Fruit fly (Drosophila melanogaster) whole organism, embryonic: Measurements from ENCODE around the gene lark.

Experiments used
- Atf6 ChIP-seq: fragments of 200-800 bp; sonication (Bioruptor generic); IDR thresholded peaks from 2 replicates; pipeline ENCODE4 v1.3.6; 2022; ENCODE audit warnings: missing biosample characterization, missing genetic modification characterization
- B-H1 ChIP-seq: fragments of 200-800 bp; sonication (Bioruptor generic); IDR thresholded peaks from 3 replicates; pipeline ENCODE4 v1.3.6; 2022; ENCODE audit warnings: missing biosample characterization, missing genetic modification characterization
- Bgb ChIP-seq: fragments of 200-800 bp; sonication (Bioruptor generic); IDR thresholded peaks from 2 replicates; pipeline ENCODE4 v1.3.6; 2022; ENCODE audit warnings: missing biosample characterization, missing genetic modification characterization; ENCODE audit not compliant: partially characterized antibody
- CG10147 ChIP-seq: fragments of 200-800 bp; sonication (Bioruptor generic); optimal IDR thresholded peaks from 2 replicates; lab custom pipeline; 2019; ENCODE audit warnings: missing biosample characterization, mild to moderate bottlenecking, missing genetic modification characterization, moderate library complexity
- CG10209 ChIP-seq: fragments of 200-800 bp; sonication (Bioruptor generic); optimal IDR thresholded peaks from 3 replicates; lab custom pipeline; 2017; ENCODE audit warnings: missing biosample characterization, mild to moderate bottlenecking, missing genetic modification characterization, missing genetic modification reagents
- CG10565 ChIP-seq: fragments of 200-800 bp; sonication (Bioruptor generic); optimal IDR thresholded peaks from 3 replicates; lab custom pipeline; 2016; ENCODE audit warnings: missing biosample characterization, mild to moderate bottlenecking, missing genetic modification characterization
- CG11093 ChIP-seq: fragments of 200-800 bp; sonication (Bioruptor generic); IDR thresholded peaks from 3 replicates; pipeline ENCODE4 v1.3.6; 2022; ENCODE audit warnings: missing biosample characterization, missing genetic modification characterization
- CG12219 ChIP-seq: fragments of 200-800 bp; sonication (Bioruptor generic); optimal IDR thresholded peaks from 3 replicates; lab custom pipeline; 2018; ENCODE audit warnings: missing biosample characterization, mild to moderate bottlenecking, missing genetic modification characterization
- CG12942 ChIP-seq: fragments of 200-800 bp; sonication (Bioruptor generic); optimal IDR thresholded peaks from 3 replicates; lab custom pipeline; 2016; ENCODE audit warnings: missing biosample characterization, missing genetic modification characterization
- CG14441 ChIP-seq: fragments of 200-800 bp; sonication (Bioruptor generic); IDR thresholded peaks from 2 replicates; pipeline ENCODE4 v1.3.6; 2022; ENCODE audit warnings: missing biosample characterization, missing genetic modification characterization
- CG14710 ChIP-seq: fragments of 200-800 bp; sonication (Bioruptor generic); optimal IDR thresholded peaks from 3 replicates; lab custom pipeline; 2019; ENCODE audit warnings: missing biosample characterization, mild to moderate bottlenecking, missing genetic modification characterization, moderate library complexity
- CG15601 ChIP-seq: fragments of 200-800 bp; sonication (Bioruptor generic); optimal IDR thresholded peaks from 3 replicates; lab custom pipeline; 2019; ENCODE audit warnings: missing biosample characterization, mild to moderate bottlenecking, missing genetic modification characterization, moderate library complexity
- CG17385 ChIP-seq: fragments of 200-800 bp; sonication (Bioruptor generic); optimal IDR thresholded peaks from 3 replicates; lab custom pipeline; 2018; ENCODE audit warnings: missing biosample characterization, mild to moderate bottlenecking, missing genetic modification characterization
- CG17802 ChIP-seq: fragments of 200-800 bp; sonication (Bioruptor generic); optimal IDR thresholded peaks from 2 replicates; lab custom pipeline; 2018; ENCODE audit warnings: missing biosample characterization, mild to moderate bottlenecking, missing genetic modification characterization, moderate library complexity
- CG2202 ChIP-seq: fragments of 200-800 bp; sonication (Bioruptor generic); optimal IDR thresholded peaks from 2 replicates; lab custom pipeline; 2018; ENCODE audit warnings: missing biosample characterization, mild to moderate bottlenecking, missing genetic modification characterization
- CG2712 ChIP-seq: fragments of 200-800 bp; optimal IDR thresholded peaks from 3 replicates; lab custom pipeline; 2019; ENCODE audit warnings: missing biosample characterization, mild to moderate bottlenecking, missing genetic modification characterization, moderate library complexity
- CG2875 ChIP-seq: fragments of 200-800 bp; sonication (Bioruptor generic); optimal IDR thresholded peaks from 2 replicates; lab custom pipeline; 2017; ENCODE audit warnings: missing biosample characterization, mild to moderate bottlenecking, missing genetic modification characterization, missing genetic modification reagents
- CG31388 ChIP-seq: fragments of 200-800 bp; sonication (Bioruptor generic); optimal IDR thresholded peaks from 2 replicates; lab custom pipeline; 2016; ENCODE audit warnings: missing biosample characterization, missing genetic modification characterization
- CG3726 ChIP-seq: fragments of 200-800 bp; sonication (Bioruptor generic); IDR thresholded peaks from 3 replicates; pipeline ENCODE4, ENCODE4 v1.3.6; 2022; ENCODE audit warnings: missing biosample characterization, missing genetic modification characterization
- CG4820 ChIP-seq: fragments of 200-800 bp; sonication (Bioruptor generic); optimal IDR thresholded peaks from 3 replicates; lab custom pipeline; 2016; ENCODE audit warnings: missing biosample characterization, missing genetic modification characterization
- CG6272 ChIP-seq: fragments of 200-800 bp; sonication (Bioruptor generic); IDR thresholded peaks from 2 replicates; pipeline ENCODE4 v1.3.6; 2022; ENCODE audit warnings: missing biosample characterization, missing genetic modification characterization
- CG6654 ChIP-seq: fragments of 200-800 bp; sonication (Bioruptor generic); optimal IDR thresholded peaks from 2 replicates; lab custom pipeline; 2017; ENCODE audit warnings: missing biosample characterization, mild to moderate bottlenecking, missing genetic modification characterization
- CG6689 ChIP-seq: fragments of 200-800 bp; sonication (Bioruptor generic); IDR thresholded peaks from 2 replicates; pipeline ENCODE4 v1.3.6; 2022; ENCODE audit warnings: missing biosample characterization, missing genetic modification characterization
- CG7745 ChIP-seq: fragments of 200-800 bp; sonication (Bioruptor generic); optimal IDR thresholded peaks from 2 replicates; lab custom pipeline; 2018; ENCODE audit warnings: missing biosample characterization, mild to moderate bottlenecking, missing genetic modification characterization, moderate library complexity
- CG9215 ChIP-seq: fragments of 200-800 bp; sonication (Bioruptor generic); IDR thresholded peaks from 2 replicates; pipeline ENCODE4 v1.3.6; 2022; ENCODE audit warnings: missing biosample characterization, missing genetic modification characterization
- D19A ChIP-seq: fragments of 200-800 bp; optimal IDR thresholded peaks from 3 replicates; lab custom pipeline; 2019; ENCODE audit warnings: missing biosample characterization, mild to moderate bottlenecking, missing genetic modification characterization, moderate library complexity
- GATAe ChIP-seq: fragments of 200-800 bp; sonication (Bioruptor generic); conservative IDR thresholded peaks from 2 replicates; pipeline ENCODE4 v1.3.6; 2022; ENCODE audit warnings: missing biosample characterization, missing genetic modification characterization
- HLH54F ChIP-seq: fragments of 200-800 bp; sonication (Bioruptor generic); optimal IDR thresholded peaks from 3 replicates; lab custom pipeline; 2016; ENCODE audit warnings: missing biosample characterization, missing genetic modification characterization
- Hmx ChIP-seq: fragments of 200-800 bp; sonication (Bioruptor generic); optimal IDR thresholded peaks from 2 replicates; lab custom pipeline; 2016; ENCODE audit warnings: missing biosample characterization, missing genetic modification characterization
- Hsf ChIP-seq: fragments of 200-800 bp; sonication (Bioruptor generic); optimal IDR thresholded peaks from 3 replicates; lab custom pipeline; 2016; ENCODE audit warnings: missing biosample characterization, missing genetic modification characterization
- Mes4 ChIP-seq: fragments of 200-800 bp; sonication (Bioruptor generic); optimal IDR thresholded peaks from 2 replicates; lab custom pipeline; 2016; ENCODE audit warnings: missing biosample characterization, missing genetic modification characterization
- Neu2 ChIP-seq: fragments of 200-800 bp; sonication (Bioruptor generic); optimal IDR thresholded peaks from 3 replicates; lab custom pipeline; 2016; ENCODE audit warnings: missing biosample characterization, missing genetic modification characterization, borderline replicate concordance
- Scr ChIP-seq: fragments of 200-800 bp; sonication (Bioruptor generic); IDR thresholded peaks from 2 replicates; pipeline ENCODE4 v1.3.6; 2022; ENCODE audit warnings: missing biosample characterization, missing genetic modification characterization; ENCODE audit not compliant: partially characterized antibody
- abd-A ChIP-seq: fragments of 200-800 bp; sonication (Bioruptor generic); optimal IDR thresholded peaks from 3 replicates; lab custom pipeline; 2019; ENCODE audit warnings: missing biosample characterization, mild to moderate bottlenecking, missing genetic modification characterization, moderate library complexity
- al ChIP-seq: fragments of 200-800 bp; sonication (Bioruptor generic); IDR thresholded peaks from 2 replicates; pipeline ENCODE4 v1.3.6; 2022; ENCODE audit warnings: missing biosample characterization, missing genetic modification characterization
- crc ChIP-seq: fragments of 200-800 bp; sonication (Bioruptor generic); optimal IDR thresholded peaks from 2 replicates; lab custom pipeline; 2016; ENCODE audit warnings: missing biosample characterization, missing genetic modification characterization
- dan ChIP-seq: fragments of 200-800 bp; sonication (Bioruptor generic); IDR thresholded peaks from 2 replicates; pipeline ENCODE4 v1.3.6; 2022; ENCODE audit warnings: missing biosample characterization, missing genetic modification characterization
- dpn ChIP-seq, 2 experiments: fragments of 200-800 bp; sonication (Bioruptor generic); optimal IDR thresholded peaks; 3 replicates each; lab custom pipeline; 2016; ENCODE audit warnings: missing biosample characterization in 2 of 2, missing genetic modification characterization in 2 of 2
- dysf ChIP-seq: fragments of 200-800 bp; sonication (Bioruptor generic); IDR thresholded peaks from 3 replicates; pipeline ENCODE4 v1.3.6; 2022; ENCODE audit warnings: missing biosample characterization, missing genetic modification characterization
- gcm ChIP-seq: fragments of 200-800 bp; sonication (Bioruptor generic); optimal IDR thresholded peaks from 2 replicates; lab custom pipeline; 2019; ENCODE audit warnings: missing biosample characterization, mild to moderate bottlenecking, missing genetic modification characterization, moderate library complexity
- gsb-n ChIP-seq: fragments of 200-800 bp; sonication (Bioruptor generic); optimal IDR thresholded peaks from 3 replicates; lab custom pipeline; 2018; ENCODE audit warnings: missing biosample characterization, mild to moderate bottlenecking, missing genetic modification characterization
- ind ChIP-seq: fragments of 200-800 bp; sonication (Bioruptor generic); optimal IDR thresholded peaks from 3 replicates; lab custom pipeline; 2016; ENCODE audit warnings: missing biosample characterization, missing genetic modification characterization
- phol ChIP-seq: fragments of 200-800 bp; sonication (Bioruptor generic); optimal IDR thresholded peaks from 3 replicates; lab custom pipeline; 2018; ENCODE audit warnings: missing biosample characterization, mild to moderate bottlenecking, missing genetic modification characterization, moderate library complexity
- run ChIP-seq: fragments of 200-800 bp; sonication (Bioruptor generic); optimal IDR thresholded peaks from 3 replicates; lab custom pipeline; 2018; ENCODE audit warnings: missing biosample characterization, mild to moderate bottlenecking, missing genetic modification characterization
- seq ChIP-seq: fragments of 200-800 bp; sonication (Bioruptor generic); IDR thresholded peaks from 2 replicates; pipeline ENCODE4 v1.3.6; 2022; ENCODE audit warnings: missing biosample characterization, missing genetic modification characterization
- tgo ChIP-seq: fragments of 200-800 bp; sonication (Bioruptor generic); IDR thresholded peaks from 3 replicates; pipeline ENCODE4 v1.3.6; 2022; ENCODE audit warnings: missing biosample characterization, missing genetic modification characterization
- tin ChIP-seq: fragments of 200-800 bp; sonication (Bioruptor generic); optimal IDR thresholded peaks from 3 replicates; lab custom pipeline; 2016; ENCODE audit warnings: missing biosample characterization, missing genetic modification characterization
- trh ChIP-seq: fragments of 200-800 bp; sonication (Bioruptor generic); optimal IDR thresholded peaks from 2 replicates; lab custom pipeline; 2016; ENCODE audit warnings: missing biosample characterization, missing genetic modification characterization
- tx ChIP-seq: fragments of 200-800 bp; sonication (Bioruptor generic); optimal IDR thresholded peaks from 2 replicates; lab custom pipeline; 2016; ENCODE audit warnings: missing biosample characterization, missing genetic modification characterization
- vnd ChIP-seq: fragments of 200-800 bp; sonication (Bioruptor generic); IDR thresholded peaks from 3 replicates; pipeline ENCODE4 v1.3.6; 2022; ENCODE audit warnings: missing biosample characterization, missing genetic modification characterization; ENCODE audit not compliant: partially characterized antibody
- wor ChIP-seq: fragments of 200-800 bp; sonication (Bioruptor generic); IDR thresholded peaks from 2 replicates; pipeline ENCODE4 v1.3.6; 2022; ENCODE audit warnings: missing biosample characterization, missing genetic modification characterization

lark gene

DNA sequence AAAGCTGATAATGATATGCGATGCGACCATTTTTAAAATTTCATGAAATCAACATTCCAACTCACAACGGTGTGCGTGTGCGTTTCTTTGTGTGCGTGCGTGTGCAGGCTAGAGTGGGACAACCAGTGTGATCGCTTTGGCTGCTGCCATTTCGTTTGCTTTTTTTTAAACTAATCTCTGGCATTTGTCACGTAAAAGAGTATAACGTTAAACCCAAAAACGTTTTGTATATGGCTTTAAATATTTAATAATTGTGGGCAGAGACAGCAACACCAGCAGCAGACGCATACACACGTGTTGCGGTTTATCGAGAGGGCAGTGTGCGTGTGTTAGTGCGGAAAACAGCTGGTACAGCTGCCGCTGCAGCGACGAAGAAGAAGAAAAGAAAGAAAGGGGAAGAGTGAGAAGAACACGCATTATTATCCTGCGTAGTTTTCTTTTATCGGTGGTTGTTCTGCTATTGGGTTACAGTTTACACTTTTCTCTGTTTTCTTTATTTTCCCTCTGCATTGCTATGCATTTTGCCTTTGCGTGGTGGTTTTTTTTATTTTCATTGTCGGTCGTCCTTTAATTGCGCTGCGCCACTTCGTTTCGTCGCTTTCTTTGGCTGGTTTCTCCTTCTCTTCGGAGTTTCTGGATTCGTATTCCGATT, 31.3 kb downstream of the lark start (continued):
- TF ChIP-seq CG12219 (no peak), Bgb (GFP tag; lab: Robert Waterston, UW) (peak; percentile 14; the same call in 1 of the 2 replicates), tx (no peak), vnd (GFP tag; lab: Robert Waterston, UW) (no peak), crc (no peak), GATAe (GFP tag; lab: Robert Waterston, UW) (no peak), Mes4 (GFP tag; lab: Kevin White, UChicago) (no peak), CG2875 (GFP tag; lab: Kevin White, UChicago) (no peak), CG7745 (tag; lab: Kevin White, UChicago) (no peak), wor (no peak), CG31388 (GFP tag; lab: Kevin White, UChicago) (no peak), dysf (no peak), CG9215 (no peak), D19A (tag; lab: Kevin White, UChicago) (no peak), CG11093 (GFP tag; lab: Robert Waterston, UW) (no peak), seq (GFP tag; lab: Robert Waterston, UW) (no peak), abd-A (no peak), CG10565 (GFP tag; lab: Kevin White, UChicago) (no peak), Neu2 (GFP tag; lab: Kevin White, UChicago) (no peak), run (peak; percentile 88), CG4820 (GFP tag; lab: Kevin White, UChicago) (no peak), Hsf (GFP tag; lab: Kevin White, UChicago) (no peak), CG17802 (tag; lab: Kevin White, UChicago) (no peak), CG10209 (GFP tag; lab: Kevin White, UChicago) (no peak), CG6689 (GFP tag; lab: Robert Waterston, UW) (no peak), al (GFP tag; lab: Robert Waterston, UW) (no peak), ind (GFP tag; lab: Kevin White, UChicago) (no peak), dpn (GFP tag; optimal IDR thresholded peaks at IDR 0.05; lab: Kevin White, UChicago) (no peak), gcm (GFP tag; lab: Kevin White, UChicago) (peak; percentile 15), CG10147 (GFP tag; lab: Kevin White, UChicago) (no peak), Hmx (GFP tag; lab: Kevin White, UChicago) (no peak), CG14710 (tag; lab: Kevin White, UChicago) (no peak), Scr (GFP tag; lab: Robert Waterston, UW) (no peak), phol (tag; lab: Kevin White, UChicago) (peak; percentile 58), HLH54F (no peak), CG15601 (tag; lab: Kevin White, UChicago) (no peak), CG3726 (GFP tag; lab: Robert Waterston, UW) (no peak), dan (GFP tag; lab: Robert Waterston, UW) (no peak), trh (GFP tag; lab: Kevin White, UChicago) (no peak), tgo (GFP tag; lab: Robert Waterston, UW) (no peak), CG2202 (tag; lab: Kevin White, UChicago) (no peak), CG2712 (tag; lab: Kevin White, UChicago) (peak; percentile 12), CG6654 (GFP tag; lab: Kevin White, UChicago) (no peak), CG17385 (GFP tag; lab: Kevin White, UChicago) (peak; percentile 95), Atf6 (GFP tag; lab: Robert Waterston, UW) (no peak), B-H1 (GFP tag; lab: Robert Waterston, UW) (no peak), gsb-n (no peak), tin (GFP tag; lab: Kevin White, UChicago) (no peak), CG6272 (GFP tag; lab: Robert Waterston, UW) (no peak), CG12942 (GFP tag; lab: Kevin White, UChicago) (no peak), CG14441 (no peak)
